Worm (Caenorhabditis elegans) whole organism, late embryonic: ENCODE results near the gene C34F6.9.

Experiments
- F13H6.1 ChIP-seq: sonication (generic microtip); optimal IDR thresholded peaks from 2 replicates; lab custom pipeline; 2016; ENCODE audit warnings: missing genetic modification characterization, missing compliant biosample characterization
- T23F11.4 ChIP-seq: fragments of 200-800 bp; sonication (Bioruptor generic); optimal IDR thresholded peaks from 2 replicates; lab custom pipeline; 2018; ENCODE audit warnings: mild to moderate bottlenecking, missing genetic modification characterization, missing compliant biosample characterization
- ama-1 ChIP-seq: fragments of 150-350 bp; optimal IDR thresholded peaks from 2 replicates; lab custom pipeline; 2014
- ceh-6 ChIP-seq: fragments of 200-800 bp; sonication (Bioruptor generic); optimal IDR thresholded peaks from 2 replicates; lab custom pipeline; 2018; ENCODE audit warnings: mild to moderate bottlenecking, missing genetic modification characterization, missing compliant biosample characterization
- che-1 ChIP-seq: sonication (generic microtip); optimal IDR thresholded peaks from 2 replicates; lab custom pipeline; 2016; ENCODE audit warnings: mild to moderate bottlenecking, missing genetic modification characterization, missing compliant biosample characterization
- elt-2 ChIP-seq: sonication (generic microtip); optimal IDR thresholded peaks from 2 replicates; lab custom pipeline; 2016; ENCODE audit warnings: missing genetic modification reagents, missing genetic modification characterization, missing compliant biosample characterization
- hlh-30 ChIP-seq: sonication (generic microtip); optimal IDR thresholded peaks from 2 replicates; lab custom pipeline; 2017; ENCODE audit warnings: antibody characterized with exemption, missing genetic modification characterization, missing compliant biosample characterization; ENCODE audit not compliant: insufficient read depth
- nhr-11 ChIP-seq: fragments of 150-350 bp; optimal IDR thresholded peaks from 2 replicates; lab custom pipeline; 2014; ENCODE audit warnings: missing biosample characterization, missing genetic modification characterization
- pha-4 ChIP-seq: fragments of 150-350 bp; optimal IDR thresholded peaks from 2 replicates; lab custom pipeline; 2018; ENCODE audit warnings: missing biosample characterization, missing genetic modification reagents, missing genetic modification characterization
- pros-1 ChIP-seq: fragments of 150-350 bp; optimal IDR thresholded peaks from 2 replicates; lab custom pipeline; 2014; ENCODE audit warnings: missing biosample characterization, missing genetic modification reagents, missing genetic modification characterization
- tbx-2 ChIP-seq: sonication (generic microtip); optimal IDR thresholded peaks from 2 replicates; lab custom pipeline; 2016; ENCODE audit warnings: missing genetic modification characterization, missing compliant biosample characterization
- unc-86 ChIP-seq: sonication (generic microtip); optimal IDR thresholded peaks from 2 replicates; lab custom pipeline; 2016; ENCODE audit warnings: missing genetic modification characterization, missing compliant biosample characterization

DNA sequence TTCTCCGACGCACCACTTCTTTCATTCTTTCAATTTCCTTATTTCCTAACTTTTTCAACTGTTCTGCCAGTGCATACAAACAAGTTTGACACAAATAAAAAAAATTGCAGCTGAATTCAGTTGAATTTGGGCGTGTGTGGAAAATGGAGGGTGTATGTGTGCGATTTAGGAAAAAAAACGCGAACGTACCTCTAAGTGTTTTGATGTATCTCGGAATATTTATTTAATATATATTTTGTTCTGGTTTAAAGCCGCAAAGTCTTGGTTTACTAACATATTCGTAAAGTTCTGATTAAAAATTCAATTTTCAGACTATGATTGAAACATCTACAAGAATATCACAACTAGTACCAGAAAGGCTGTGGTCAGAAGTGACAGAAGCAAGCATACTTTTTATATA is 36.9 kb downstream of the C34F6.9 start, which contains the start of gene gnrr-7:
- no peak for TF ChIP-seq F13H6.1
- TF ChIP-seq pha-4 (tag; lab: Kevin White, UChicago), result no peak
- TF ChIP-seq pros-1 (tag; lab: Kevin White, UChicago), result no peak
- TF ChIP-seq tbx-2 (tag; lab: Kevin White, UChicago), result no peak
- TF ChIP-seq hlh-30 (tag; lab: Kevin White, UChicago), result no peak
- no peak for TF ChIP-seq ama-1 (lab: Kevin White, UChicago)
- no peak for TF ChIP-seq nhr-11 (tag; lab: Kevin White, UChicago)
- no peak for TF ChIP-seq T23F11.4 (GFP tag; lab: Kevin White, UChicago)
- TF ChIP-seq unc-86, result no peak
- no peak for TF ChIP-seq ceh-6 (GFP tag; lab: Kevin White, UChicago)
- TF ChIP-seq che-1 (tag; lab: Kevin White, UChicago), result no peak
- TF ChIP-seq elt-2 (tag; lab: Kevin White, UChicago), result no peak
